Comparison of ENCODE assay signal across 8 worm cellular contexts in genomic region chrV:13082442-13083126, ce11.
TF ChIP-seq lines count a peak whose summit lies in the region.

C34B4.2 (plus strand) TSS chrV:13083055.

TF ChIP-seq in whole organism, L1 larva, 84 proteins besides CTCF, POLR2A, EP300 and RAD21 (continues in another document):
- TF ChIP-seq nhr-19 (GFP tag; conservative IDR thresholded peaks at IDR 0.05; lab: Robert Waterston, UW), result peak; percentile 92
- no peak for TF ChIP-seq lir-3 (tag; optimal IDR thresholded peaks at IDR 0.05; lab: Kevin White, UChicago; ENCODE audit: poor library complexity)
- peak; percentile 73 for TF ChIP-seq mab-9 (GFP tag; IDR thresholded peaks at IDR 0.05; lab: Robert Waterston, UW)
- TF ChIP-seq fos-1 (tag; optimal IDR thresholded peaks at IDR 0.05; lab: Kevin White, UChicago), result no peak
- TF ChIP-seq skn-1 (tag; optimal IDR thresholded peaks at IDR 0.05; lab: Kevin White, UChicago), result peak; percentile 11
- TF ChIP-seq elt-3 (tag; optimal IDR thresholded peaks at IDR 0.05; lab: Kevin White, UChicago), result peak in 2 of 6 experiments; percentile 8 to 38
- peak; percentile 24 to 68 for TF ChIP-seq lsy-2 (tag; optimal IDR thresholded peaks at IDR 0.05; lab: Kevin White, UChicago)
- peak; percentile 78 for TF ChIP-seq blmp-1 (tag; optimal IDR thresholded peaks at IDR 0.05; lab: Kevin White, UChicago)
- no peak for TF ChIP-seq vab-15 (tag; optimal IDR thresholded peaks at IDR 0.05; lab: Kevin White, UChicago)
- no peak for TF ChIP-seq ceh-8 (GFP tag; optimal IDR thresholded peaks at IDR 0.05; lab: Kevin White, UChicago)
- no peak for TF ChIP-seq efl-3 (GFP tag; optimal IDR thresholded peaks at IDR 0.05; lab: Kevin White, UChicago)

TF ChIP-seq in whole organism, L2 larva, 48 proteins besides CTCF, POLR2A, EP300 and RAD21 (continues in another document):
- TF ChIP-seq mdl-1 (tag; optimal IDR thresholded peaks at IDR 0.05; lab: Kevin White, UChicago) (peak in 1 of 2 experiments; percentile 20), F13H6.1 (tag; optimal IDR thresholded peaks at IDR 0.05; lab: Kevin White, UChicago) (peak; percentile 96), blmp-1 (tag; optimal IDR thresholded peaks at IDR 0.05; lab: Kevin White, UChicago; ENCODE audit: insufficient read depth) (peak; percentile 54), sem-4 (tag; optimal IDR thresholded peaks at IDR 0.05; lab: Kevin White, UChicago) (peak; percentile 76), nhr-21 (tag; optimal IDR thresholded peaks at IDR 0.05; lab: Kevin White, UChicago) (peak; percentile 13), ztf-4 (tag; optimal IDR thresholded peaks at IDR 0.05; lab: Kevin White, UChicago) (peak; percentile 58), peb-1 (tag; optimal IDR thresholded peaks at IDR 0.05; lab: Kevin White, UChicago) (no peak), Y55F3AM.14 (GFP tag; optimal IDR thresholded peaks at IDR 0.05; lab: Kevin White, UChicago) (peak; percentile 77), lin-13 (GFP tag; optimal IDR thresholded peaks at IDR 0.05; lab: Kevin White, UChicago) (peak; percentile 44), lin-39 (tag; optimal IDR thresholded peaks at IDR 0.05; lab: Kevin White, UChicago) (no peak), nhr-12 (tag; optimal IDR thresholded peaks at IDR 0.05; lab: Kevin White, UChicago) (no peak)

TF ChIP-seq in whole organism, L3 larva, 47 proteins besides CTCF, POLR2A, EP300 and RAD21 (continues in another document):
- peak; percentile 53 for TF ChIP-seq tbx-2 (tag; optimal IDR thresholded peaks at IDR 0.05; lab: Kevin White, UChicago)
- peak; percentile 13 for TF ChIP-seq lsy-12 (tag; optimal IDR thresholded peaks at IDR 0.05; lab: Kevin White, UChicago)
- TF ChIP-seq ama-1 (optimal IDR thresholded peaks at IDR 0.05; lab: Kevin White, UChicago), result peak; percentile 29
- no peak for TF ChIP-seq ceh-9 (tag; optimal IDR thresholded peaks at IDR 0.05; lab: Kevin White, UChicago)
- TF ChIP-seq elt-2 (tag; optimal IDR thresholded peaks at IDR 0.05; lab: Kevin White, UChicago), result peak; percentile 88
- TF ChIP-seq pha-4 (tag; optimal IDR thresholded peaks at IDR 0.05; lab: Kevin White, UChicago), result peak; percentile 96
- TF ChIP-seq elt-1 (tag; optimal IDR thresholded peaks at IDR 0.05; lab: Kevin White, UChicago), result peak; percentile 16
- TF ChIP-seq jun-1 (tag; optimal IDR thresholded peaks at IDR 0.05; lab: Kevin White, UChicago), result peak; percentile 4
- peak; percentile 63 for TF ChIP-seq nhr-11 (tag; optimal IDR thresholded peaks at IDR 0.05; lab: Kevin White, UChicago)
- no peak for TF ChIP-seq mml-1 (tag; optimal IDR thresholded peaks at IDR 0.05; lab: Kevin White, UChicago)
- peak; percentile 5 for TF ChIP-seq nhr-43 (tag; optimal IDR thresholded peaks at IDR 0.05; lab: Kevin White, UChicago; ENCODE audit: poor library complexity, severe bottlenecking)
- TF ChIP-seq nhr-12 (tag; optimal IDR thresholded peaks at IDR 0.05; lab: Kevin White, UChicago), result no peak

TF ChIP-seq in whole organism, L4 larva, 104 proteins besides CTCF, POLR2A, EP300 and RAD21 (continues in another document):
- TF ChIP-seq ceh-44 (GFP tag; IDR thresholded peaks at IDR 0.05; lab: Robert Waterston, UW) (no peak), daf-16 (GFP tag; optimal IDR thresholded peaks at IDR 0.05; lab: Kevin White, UChicago) (peak; percentile 3 to 89), daf-16 (tag; optimal IDR thresholded peaks at IDR 0.05; lab: Kevin White, UChicago) (peak; percentile 56), nhr-102 (tag; optimal IDR thresholded peaks at IDR 0.05; lab: Kevin White, UChicago) (peak; percentile 7), ceh-82 (tag; optimal IDR thresholded peaks at IDR 0.05; lab: Kevin White, UChicago) (no peak), mdt-29 (GFP tag; IDR thresholded peaks at IDR 0.05; lab: Robert Waterston, UW) (peak; percentile 38; the same call in 1 of the 2 replicates), T26A8.4 (GFP tag; IDR thresholded peaks at IDR 0.05; lab: Robert Waterston, UW) (peak; percentile 55; the same call in 1 of the 2 replicates), nhr-111 (GFP tag; optimal IDR thresholded peaks at IDR 0.05; lab: Kevin White, UChicago) (no peak), nhr-41 (GFP tag; IDR thresholded peaks at IDR 0.05; lab: Robert Waterston, UW) (no peak), daf-12 (tag; optimal IDR thresholded peaks at IDR 0.05; lab: Kevin White, UChicago) (no peak), mdl-1 (tag; optimal IDR thresholded peaks at IDR 0.05; lab: Kevin White, UChicago) (peak in 1 of 2 experiments; percentile 66), ceh-28 (tag; optimal IDR thresholded peaks at IDR 0.05; lab: Kevin White, UChicago) (no peak)

TF ChIP-seq in whole organism, late embryonic, 69 proteins besides CTCF, POLR2A, EP300 and RAD21 (continues in another document):
- TF ChIP-seq pha-2 (tag; optimal IDR thresholded peaks at IDR 0.05; lab: Kevin White, UChicago) (no peak), ceh-31 (tag; optimal IDR thresholded peaks at IDR 0.05; lab: Kevin White, UChicago) (peak; percentile 29), ceh-18 (tag; optimal IDR thresholded peaks at IDR 0.05; lab: Kevin White, UChicago) (peak; percentile 94), ahr-1 (tag; optimal IDR thresholded peaks at IDR 0.05; lab: Kevin White, UChicago) (no peak), sox-4 (tag; optimal IDR thresholded peaks at IDR 0.05; lab: Kevin White, UChicago) (no peak), ceh-9 (tag; optimal IDR thresholded peaks at IDR 0.05; lab: Kevin White, UChicago) (no peak), T23F11.4 (GFP tag; optimal IDR thresholded peaks at IDR 0.05; lab: Kevin White, UChicago) (no peak), K02D7.2 (tag; optimal IDR thresholded peaks at IDR 0.05; lab: Kevin White, UChicago) (no peak), hlh-6 (tag; optimal IDR thresholded peaks at IDR 0.05; lab: Kevin White, UChicago) (no peak), rnt-1 (tag; optimal IDR thresholded peaks at IDR 0.05; lab: Kevin White, UChicago) (peak; percentile 7), ets-4 (tag; optimal IDR thresholded peaks at IDR 0.05; lab: Kevin White, UChicago) (no peak), ceh-30 (tag; optimal IDR thresholded peaks at IDR 0.05; lab: Kevin White, UChicago) (no peak), hlh-15 (tag; optimal IDR thresholded peaks at IDR 0.05; lab: Kevin White, UChicago) (no peak)

TF ChIP-seq in whole organism, midembryonic, 9 proteins besides CTCF, POLR2A, EP300 and RAD21:
- TF ChIP-seq klf-2 (GFP tag; conservative IDR thresholded peaks at IDR 0.05; lab: Robert Waterston, UW) (no peak), cog-1 (tag; optimal IDR thresholded peaks at IDR 0.05; lab: Kevin White, UChicago) (peak; percentile 6)

TF ChIP-seq in whole organism, mixed stage, embryonic, 35 proteins besides CTCF, POLR2A, EP300 and RAD21:
- TF ChIP-seq ceh-83 (GFP tag; optimal IDR thresholded peaks at IDR 0.05; lab: Kevin White, UChicago) (no peak), ces-1 (GFP tag; optimal IDR thresholded peaks at IDR 0.05; lab: Kevin White, UChicago) (peak; percentile 12), nhr-237 (tag; optimal IDR thresholded peaks at IDR 0.05; lab: Kevin White, UChicago) (peak; percentile 44), pha-4 (tag; optimal IDR thresholded peaks at IDR 0.05; lab: Kevin White, UChicago) (peak; percentile 38), hlh-1 (tag; optimal IDR thresholded peaks at IDR 0.05; lab: Kevin White, UChicago) (peak; percentile 49), nhr-2 (tag; optimal IDR thresholded peaks at IDR 0.05; lab: Kevin White, UChicago) (no peak), unc-120 (tag; optimal IDR thresholded peaks at IDR 0.05; lab: Kevin White, UChicago; ENCODE audit: poor library complexity, severe bottlenecking) (peak; percentile 14), unc-62 (GFP tag; optimal IDR thresholded peaks at IDR 0.05; lab: Kevin White, UChicago) (no peak), cnd-1 (tag; optimal IDR thresholded peaks at IDR 0.05; lab: Kevin White, UChicago) (no peak), zip-8 (tag; optimal IDR thresholded peaks at IDR 0.05; lab: Kevin White, UChicago) (peak; percentile 43), sptf-1 (tag; optimal IDR thresholded peaks at IDR 0.05; lab: Kevin White, UChicago) (no peak), mep-1 (tag; optimal IDR thresholded peaks at IDR 0.05; lab: Kevin White, UChicago) (no peak)

TF ChIP-seq in whole organism, young adult, 124 proteins besides CTCF, POLR2A, EP300 and RAD21 (continues in another document):
- TF ChIP-seq K11D2.4 (GFP tag; IDR thresholded peaks at IDR 0.05; lab: Robert Waterston, UW) (no peak), mes-4 (tag; optimal IDR thresholded peaks at IDR 0.05; lab: Kevin White, UChicago) (no peak), madf-3 (GFP tag; IDR thresholded peaks at IDR 0.05; lab: Robert Waterston, UW) (no peak), ztf-3 (GFP tag; optimal IDR thresholded peaks at IDR 0.05; lab: Kevin White, UChicago) (no peak), hmg-1.2 (GFP tag; IDR thresholded peaks at IDR 0.05; lab: Robert Waterston, UW) (peak; percentile 48; the same call in 1 of the 2 replicates), lin-26 (GFP tag; IDR thresholded peaks at IDR 0.05; lab: Robert Waterston, UW) (no peak), athp-1 (tag; optimal IDR thresholded peaks at IDR 0.05; lab: Kevin White, UChicago) (no peak), F23B12.7 (tag; optimal IDR thresholded peaks at IDR 0.05; lab: Kevin White, UChicago; ENCODE audit: insufficient read depth) (no peak), lsl-1 (GFP tag; optimal IDR thresholded peaks at IDR 0.05; lab: Kevin White, UChicago) (no peak), Y53G8AR.9 (GFP tag; conservative IDR thresholded peaks at IDR 0.05; lab: Robert Waterston, UW) (no peak), lin-40 (tag; optimal IDR thresholded peaks at IDR 0.05; lab: Kevin White, UChicago) (no peak), repo-1 (tag; optimal IDR thresholded peaks at IDR 0.05; lab: Kevin White, UChicago) (no peak), him-1 (tag; optimal IDR thresholded peaks at IDR 0.05; lab: Kevin White, UChicago) (no peak), lsy-27 (tag; optimal IDR thresholded peaks at IDR 0.05; lab: Kevin White, UChicago; ENCODE audit: borderline replicate concordance, insufficient read depth) (no peak), F57C9.4 (tag; optimal IDR thresholded peaks at IDR 0.05; lab: Kevin White, UChicago) (no peak), attf-3 (GFP tag; conservative IDR thresholded peaks at IDR 0.05; lab: Robert Waterston, UW) (no peak), gei-17 (GFP tag; optimal IDR thresholded peaks at IDR 0.05; lab: Kevin White, UChicago) (no peak), hrde-1 (tag; optimal IDR thresholded peaks at IDR 0.05; lab: Kevin White, UChicago; ENCODE audit: borderline replicate concordance) (no peak), sea-2 (GFP tag; IDR thresholded peaks at IDR 0.05; lab: Robert Waterston, UW) (no peak), efl-1 (GFP tag; optimal IDR thresholded peaks at IDR 0.05; lab: Kevin White, UChicago) (no peak), C17E4.6 (GFP tag; IDR thresholded peaks at IDR 0.05; lab: Robert Waterston, UW) (no peak), fkh-3 (tag; optimal IDR thresholded peaks at IDR 0.05; lab: Kevin White, UChicago) (no peak), akir-1 (GFP tag; optimal IDR thresholded peaks at IDR 0.05; lab: Kevin White, UChicago) (no peak), B0019.2 (GFP tag; conservative IDR thresholded peaks at IDR 0.05; lab: Robert Waterston, UW) (no peak), F22D6.2 (tag; optimal IDR thresholded peaks at IDR 0.05; lab: Kevin White, UChicago) (no peak), snpc-3.4 (tag; optimal IDR thresholded peaks at IDR 0.05; lab: Kevin White, UChicago) (no peak), ceh-100 (GFP tag; IDR thresholded peaks at IDR 0.05; lab: Robert Waterston, UW) (no peak)
